Worm (Caenorhabditis elegans) whole organism, L1 larva: ENCODE measurements around the gene sru-2.

Experiments
- C04F5.9 ChIP-seq: sonication (generic microtip); optimal IDR thresholded peaks from 2 replicates; lab custom pipeline; 2016; ENCODE audit warnings: missing genetic modification characterization, missing compliant biosample characterization
- Y116A8C.19 ChIP-seq: sonication (generic microtip); optimal IDR thresholded peaks from 2 replicates; lab custom pipeline; 2016; ENCODE audit warnings: missing compliant biosample characterization, missing genetic modification characterization, borderline replicate concordance
- aha-1 ChIP-seq: fragments of 150-350 bp; optimal IDR thresholded peaks from 2 replicates; lab custom pipeline; 2014; ENCODE audit warnings: missing biosample characterization, missing genetic modification characterization
- alr-1 ChIP-seq: fragments of 200-800 bp; sonication (Bioruptor generic); optimal IDR thresholded peaks from 2 replicates; lab custom pipeline; 2018; ENCODE audit warnings: borderline replicate concordance, mild to moderate bottlenecking, missing genetic modification characterization, missing compliant biosample characterization
- aly-2 ChIP-seq: fragments of 150-350 bp; optimal IDR thresholded peaks from 2 replicates; lab custom pipeline; 2014; ENCODE audit warnings: missing biosample characterization, missing genetic modification characterization
- ceh-82 ChIP-seq, 3 experiments: fragments of 150-350 bp in 1 of 3; sonication (generic microtip) in 2 of 3; optimal IDR thresholded peaks; 2 replicates each; lab custom pipeline; 2014 to 2017; ENCODE audit warnings: missing biosample characterization in 3 of 3, missing genetic modification characterization in 3 of 3
- dpl-1 ChIP-seq, 3 experiments: fragments of 150-350 bp in 2 of 3; sonication (generic microtip) in 1 of 3; optimal IDR thresholded peaks; 2 replicates each; lab custom pipeline; 2014 to 2017; ENCODE audit warnings: missing biosample characterization in 3 of 3, missing genetic modification characterization in 3 of 3, missing genetic modification reagents in 3 of 3
- dsc-1 ChIP-seq: sonication (generic microtip); optimal IDR thresholded peaks from 2 replicates; lab custom pipeline; 2016; ENCODE audit warnings: mild to moderate bottlenecking, missing genetic modification characterization, missing compliant biosample characterization
- efl-3 ChIP-seq: fragments of 200-800 bp; sonication (Bioruptor generic); optimal IDR thresholded peaks from 2 replicates; lab custom pipeline; 2018; ENCODE audit warnings: mild to moderate bottlenecking, missing genetic modification characterization, missing compliant biosample characterization
- egl-13 ChIP-seq: sonication (generic microtip); optimal IDR thresholded peaks from 2 replicates; lab custom pipeline; 2016; ENCODE audit warnings: missing genotype, missing genetic modification reagents, missing genetic modification characterization, missing compliant biosample characterization
- egl-27 ChIP-seq, 2 experiments: fragments of 150-350 bp in 1 of 2; sonication (generic microtip); optimal IDR thresholded peaks; 3 replicates each; lab custom pipeline; 2017 to 2018; ENCODE audit warnings: missing biosample characterization in 2 of 2, missing genetic modification characterization in 2 of 2, missing genetic modification reagents in 2 of 2
- elt-2 ChIP-seq: sonication (generic microtip); optimal IDR thresholded peaks from 2 replicates; lab custom pipeline; 2016; ENCODE audit warnings: missing genetic modification characterization, mild to moderate bottlenecking, inconsistent platforms, missing compliant biosample characterization, missing genetic modification reagents
- fkh-10 ChIP-seq: sonication (generic microtip); optimal IDR thresholded peaks from 2 replicates; lab custom pipeline; 2017; ENCODE audit warnings: missing biosample characterization, missing genetic modification reagents, missing genetic modification characterization
- fkh-8 ChIP-seq: sonication (generic microtip); optimal IDR thresholded peaks from 2 replicates; lab custom pipeline; 2016; ENCODE audit warnings: mild to moderate bottlenecking, missing genetic modification characterization, missing compliant biosample characterization
- hlh-4 ChIP-seq: sonication (generic microtip); optimal IDR thresholded peaks from 2 replicates; lab custom pipeline; 2016; ENCODE audit warnings: mild to moderate bottlenecking, missing genetic modification characterization, missing compliant biosample characterization
- lin-15B ChIP-seq: fragments of 150-350 bp; sonication (generic microtip); optimal IDR thresholded peaks from 3 replicates; lab custom pipeline; 2014; ENCODE audit warnings: missing biosample characterization, missing genetic modification characterization
- lsy-2 ChIP-seq, 2 experiments: fragments of 150-350 bp; optimal IDR thresholded peaks; 2 replicates each; lab custom pipeline; 2014; ENCODE audit warnings: missing biosample characterization in 2 of 2, missing genetic modification characterization in 2 of 2
- mab-9 ChIP-seq: fragments of 200-800 bp; sonication (Bioruptor generic); IDR thresholded peaks from 2 replicates; pipeline ENCODE4 v1.3.6; 2022; ENCODE audit warnings: missing genetic modification reagents, missing genetic modification characterization, missing compliant biosample characterization
- mdl-1 ChIP-seq, 2 experiments: fragments of 150-350 bp; optimal IDR thresholded peaks; 2 replicates each; lab custom pipeline; 2014 to 2017; ENCODE audit warnings: missing biosample characterization in 2 of 2, missing genetic modification characterization in 2 of 2, inconsistent platforms in 1 of 2
- mef-2 ChIP-seq: fragments of 150-350 bp; optimal IDR thresholded peaks from 2 replicates; lab custom pipeline; 2014; ENCODE audit warnings: missing biosample characterization, missing genetic modification characterization
- nhr-12 ChIP-seq: sonication (generic microtip); optimal IDR thresholded peaks from 2 replicates; lab custom pipeline; 2017; ENCODE audit warnings: missing biosample characterization, missing genetic modification characterization
- nhr-19 ChIP-seq: fragments of 200-800 bp; sonication (Bioruptor generic); conservative IDR thresholded peaks from 2 replicates; pipeline ENCODE4 v1.3.6; 2022; ENCODE audit warnings: missing genetic modification characterization, missing compliant biosample characterization
- nhr-20 ChIP-seq: sonication (generic microtip); optimal IDR thresholded peaks from 2 replicates; lab custom pipeline; 2016; ENCODE audit warnings: mild to moderate bottlenecking, missing genetic modification characterization, missing compliant biosample characterization
- nhr-28 ChIP-seq: fragments of 150-350 bp; optimal IDR thresholded peaks from 2 replicates; lab custom pipeline; 2014; ENCODE audit warnings: missing biosample characterization, missing genetic modification characterization
- nhr-47 ChIP-seq: sonication (generic microtip); optimal IDR thresholded peaks from 2 replicates; lab custom pipeline; 2016; ENCODE audit warnings: mild to moderate bottlenecking, missing genetic modification characterization, moderate library complexity, missing compliant biosample characterization
- nhr-71 ChIP-seq: sonication (generic microtip); optimal IDR thresholded peaks from 2 replicates; lab custom pipeline; 2016; ENCODE audit warnings: mild to moderate bottlenecking, missing genetic modification characterization, moderate library complexity, missing compliant biosample characterization
- nhr-84 ChIP-seq: sonication (generic microtip); optimal IDR thresholded peaks from 2 replicates; lab custom pipeline; 2017; ENCODE audit warnings: missing biosample characterization, missing genetic modification characterization
- nhr-85 ChIP-seq: sonication (generic microtip); peaks from one replicate; lab custom pipeline; 2016; ENCODE audit warnings: missing genetic modification characterization, inconsistent platforms, missing compliant biosample characterization
- nhr-90 ChIP-seq: sonication (generic microtip); optimal IDR thresholded peaks from 2 replicates; lab custom pipeline; 2016; ENCODE audit warnings: mild to moderate bottlenecking, missing genetic modification characterization, missing compliant biosample characterization; ENCODE audit not compliant: poor library complexity
- pag-3 ChIP-seq: sonication (generic microtip); optimal IDR thresholded peaks from 2 replicates; lab custom pipeline; 2017; ENCODE audit warnings: missing genetic modification characterization, mild to moderate bottlenecking, missing compliant biosample characterization, antibody characterized with exemption, borderline replicate concordance; ENCODE audit not compliant: insufficient read depth
- pax-3 ChIP-seq: fragments of 200-800 bp; sonication (Bioruptor generic); optimal IDR thresholded peaks from 2 replicates; lab custom pipeline; 2018; ENCODE audit warnings: mild to moderate bottlenecking, missing genetic modification characterization, moderate library complexity, missing compliant biosample characterization
- rnt-1 ChIP-seq: sonication (generic microtip); optimal IDR thresholded peaks from 2 replicates; lab custom pipeline; 2016; ENCODE audit warnings: mild to moderate bottlenecking, missing genetic modification characterization, moderate library complexity, missing compliant biosample characterization
- skn-1 ChIP-seq: fragments of 150-350 bp; optimal IDR thresholded peaks from 2 replicates; lab custom pipeline; 2014; ENCODE audit warnings: missing biosample characterization, missing genetic modification characterization
- snpc-4 ChIP-seq: fragments of 150-350 bp; optimal IDR thresholded peaks from 2 replicates; lab custom pipeline; 2014; ENCODE audit warnings: missing biosample characterization, missing genetic modification characterization
- snu-23 ChIP-seq: sonication (generic microtip); optimal IDR thresholded peaks from 2 replicates; lab custom pipeline; 2016; ENCODE audit warnings: missing genetic modification characterization, missing compliant biosample characterization
- sptf-1 ChIP-seq: fragments of 150-350 bp; optimal IDR thresholded peaks from 2 replicates; lab custom pipeline; 2014; ENCODE audit warnings: missing biosample characterization, missing genetic modification characterization
- swsn-7 ChIP-seq: sonication (generic microtip); optimal IDR thresholded peaks from 2 replicates; lab custom pipeline; 2016; ENCODE audit warnings: missing genetic modification characterization, missing compliant biosample characterization
- unc-130 ChIP-seq: fragments of 150-350 bp; optimal IDR thresholded peaks from 2 replicates; lab custom pipeline; 2017; ENCODE audit warnings: missing biosample characterization, missing genetic modification characterization, inconsistent platforms
- xbp-1 ChIP-seq: sonication (generic microtip); optimal IDR thresholded peaks from 2 replicates; lab custom pipeline; 2016; ENCODE audit warnings: missing genetic modification characterization, missing compliant biosample characterization

Gene sru-2

ce11 chrIV:9477135-9477928 is 8.7 kb upstream of the sru-2 start, which contains the start of gene wrt-3 (continued):
- TF ChIP-seq Y116A8C.19 (no peak), swsn-7 (tag; lab: Kevin White, UChicago) (peak; percentile 53), nhr-19 (GFP tag; lab: Robert Waterston, UW) (peak; percentile 53), skn-1 (no peak), C04F5.9 (no peak), nhr-47 (tag; lab: Kevin White, UChicago) (peak; percentile 65), dpl-1 (GFP tag; optimal IDR thresholded peaks at IDR 0.05; lab: Kevin White, UChicago) (peak in 1 of 3 experiments; percentile 29), xbp-1 (tag; lab: Kevin White, UChicago) (peak; percentile 44), egl-13 (tag; lab: Kevin White, UChicago) (peak; percentile 18), fkh-8 (peak; percentile 9), aly-2 (tag; lab: Kevin White, UChicago) (peak; percentile 39), pag-3 (tag; lab: Kevin White, UChicago) (peak; percentile 64), lsy-2 (tag; optimal IDR thresholded peaks at IDR 0.05; lab: Kevin White, UChicago) (peak in 1 of 2 experiments; percentile 40), mdl-1 (tag; optimal IDR thresholded peaks at IDR 0.05; lab: Kevin White, UChicago) (peak in 1 of 2 experiments; percentile 45), nhr-84 (no peak), elt-2 (tag; lab: Kevin White, UChicago) (peak; percentile 14), snpc-4 (tag; lab: Kevin White, UChicago) (peak; percentile 57), sptf-1 (no peak), snu-23 (GFP tag; lab: Kevin White, UChicago) (peak; percentile 56), nhr-20 (tag; lab: Kevin White, UChicago) (peak; percentile 24), nhr-85 (tag; lab: Kevin White, UChicago) (peak; percentile 89)

- TF ChIP-seq ceh-82 (tag; optimal IDR thresholded peaks at IDR 0.05; lab: Kevin White, UChicago) (no peak), fkh-8 (peak; percentile 15), dsc-1 (tag; lab: Kevin White, UChicago) (peak; percentile 93), mef-2 (tag; lab: Kevin White, UChicago) (no peak), pax-3 (peak; percentile 18), mab-9 (no peak), aha-1 (tag; lab: Kevin White, UChicago) (no peak), unc-130 (no peak), lin-15B (tag; lab: Kevin White, UChicago) (no peak), rnt-1 (tag; lab: Kevin White, UChicago) (no peak)
- TF ChIP-seq, all 84 proteins: peak for 3
Observed at ce11 chrIV:9480936-9481335, 5.1 kb upstream of the sru-2 start, which contains the start of gene cng-3. cng-3 (minus strand) TSS chrIV:9481037.

- TF ChIP-seq dpl-1 (GFP tag; optimal IDR thresholded peaks at IDR 0.05; lab: Kevin White, UChicago), result no peak
- no peak for TF ChIP-seq alr-1 (tag; lab: Kevin White, UChicago)
- TF ChIP-seq efl-3 (GFP tag; lab: Kevin White, UChicago), result no peak
- no peak for TF ChIP-seq nhr-90
- TF ChIP-seq, all 84 proteins: peak for 0
Observed at ce11 chrIV:9485040-9485439, 1.0 kb upstream of the sru-2 start, which contains the start of gene gadr-2. gadr-2 (minus strand) TSS chrIV:9485140.

DNA sequence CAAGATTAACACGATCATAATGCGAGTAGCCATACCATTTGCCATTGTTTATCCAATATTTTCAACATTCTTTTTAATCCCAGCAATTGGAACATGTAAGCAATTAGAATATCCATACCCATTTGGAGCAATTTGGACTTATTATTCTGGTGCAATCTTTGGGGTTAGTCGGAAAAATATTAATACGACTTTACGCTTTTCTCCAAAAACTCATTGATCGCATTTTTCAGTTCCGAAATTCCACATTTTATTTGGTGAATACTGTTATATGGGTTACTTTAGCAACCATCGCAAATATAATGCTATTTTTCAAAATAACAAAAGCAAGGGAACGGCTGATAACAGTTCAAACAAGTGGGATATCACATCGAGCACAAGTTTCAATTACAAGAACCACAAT is 707 bp downstream of the sru-2 start:
- TF ChIP-seq nhr-71 (tag; lab: Kevin White, UChicago), result no peak
- TF ChIP-seq hlh-4 (tag; lab: Kevin White, UChicago), result no peak
- no peak for TF ChIP-seq nhr-12 (tag; lab: Kevin White, UChicago)
- no peak for TF ChIP-seq skn-1
- no peak for TF ChIP-seq fkh-10
- TF ChIP-seq nhr-28 (tag; lab: Kevin White, UChicago), result no peak
- no peak for TF ChIP-seq egl-27 (tag; optimal IDR thresholded peaks at IDR 0.05; lab: Kevin White, UChicago)
- no peak for TF ChIP-seq mef-2 (tag; lab: Kevin White, UChicago)
